Worm (Caenorhabditis elegans) whole organism, L1 larva: ENCODE results near the gene F19C7.4.

ENCODE experiments used
- F16B12.6 ChIP-seq: fragments of 150-350 bp; optimal IDR thresholded peaks from 2 replicates; lab custom pipeline; 2014; ENCODE audit warnings: missing biosample characterization, missing genetic modification characterization
- Y116A8C.19 ChIP-seq: sonication (generic microtip); optimal IDR thresholded peaks from 2 replicates; lab custom pipeline; 2016; ENCODE audit warnings: missing compliant biosample characterization, missing genetic modification characterization, borderline replicate concordance
- aha-1 ChIP-seq: fragments of 150-350 bp; optimal IDR thresholded peaks from 2 replicates; lab custom pipeline; 2014; ENCODE audit warnings: missing biosample characterization, missing genetic modification characterization
- alr-1 ChIP-seq: fragments of 200-800 bp; sonication (Bioruptor generic); optimal IDR thresholded peaks from 2 replicates; lab custom pipeline; 2018; ENCODE audit warnings: borderline replicate concordance, mild to moderate bottlenecking, missing genetic modification characterization, missing compliant biosample characterization
- ama-1 ChIP-seq: fragments of 150-350 bp; optimal IDR thresholded peaks from 2 replicates; lab custom pipeline; 2014
- blmp-1 ChIP-seq: fragments of 150-350 bp; optimal IDR thresholded peaks from 2 replicates; lab custom pipeline; 2014; ENCODE audit warnings: missing biosample characterization, missing genetic modification characterization
- ceh-88 ChIP-seq: fragments of 200-800 bp; sonication (Bioruptor generic); IDR thresholded peaks from 2 replicates; pipeline ENCODE4 v1.3.6; 2022; ENCODE audit warnings: missing genetic modification characterization, missing compliant biosample characterization
- efl-1 ChIP-seq, 4 experiments: fragments of 150-350 bp; optimal IDR thresholded peaks in 3 of 4; peaks in 1 of 4; 1 replicate in 1 of 4; 2 replicates in 3 of 4; lab custom pipeline; 2014; ENCODE audit warnings: missing biosample characterization in 2 of 4, missing genetic modification characterization in 2 of 4, missing genetic modification reagents in 2 of 4
- elt-2 ChIP-seq: sonication (generic microtip); optimal IDR thresholded peaks from 2 replicates; lab custom pipeline; 2016; ENCODE audit warnings: missing genetic modification characterization, mild to moderate bottlenecking, inconsistent platforms, missing compliant biosample characterization, missing genetic modification reagents
- elt-3 ChIP-seq, 6 experiments: fragments of 150-350 bp in 1 of 6; sonication (generic microtip); optimal IDR thresholded peaks; 2 replicates each; lab custom pipeline; 2017 to 2018; ENCODE audit warnings: missing biosample characterization in 6 of 6, missing genetic modification characterization in 6 of 6, inconsistent platforms in 1 of 6
- ets-5 ChIP-seq: fragments of 200-800 bp; sonication (Bioruptor generic); IDR thresholded peaks from 2 replicates; pipeline ENCODE4 v1.3.6; 2022; ENCODE audit warnings: missing genetic modification characterization, missing compliant biosample characterization
- fkh-4 ChIP-seq: sonication (generic microtip); optimal IDR thresholded peaks from 2 replicates; lab custom pipeline; 2016; ENCODE audit warnings: missing compliant biosample characterization, missing genetic modification characterization, borderline replicate concordance
- hlh-17 ChIP-seq: fragments of 200-800 bp; sonication (Bioruptor generic); optimal IDR thresholded peaks from 2 replicates; lab custom pipeline; 2018; ENCODE audit warnings: missing genetic modification characterization, mild to moderate bottlenecking, missing compliant biosample characterization, moderate library complexity, borderline replicate concordance
- irx-1 ChIP-seq: sonication (generic microtip); optimal IDR thresholded peaks from 2 replicates; lab custom pipeline; 2016; ENCODE audit warnings: missing genetic modification characterization, missing compliant biosample characterization
- isw-1 ChIP-seq: fragments of 200-800 bp; sonication (Bioruptor generic); IDR thresholded peaks from 2 replicates; pipeline ENCODE4 v1.3.6; 2022; ENCODE audit warnings: missing genetic modification characterization, missing compliant biosample characterization
- jun-1 ChIP-seq: fragments of 150-350 bp; optimal IDR thresholded peaks from 2 replicates; lab custom pipeline; 2014; ENCODE audit warnings: missing biosample characterization, missing genetic modification reagents, missing genetic modification characterization
- lin-14 ChIP-seq: fragments of 200-800 bp; sonication (Bioruptor generic); optimal IDR thresholded peaks from 2 replicates; lab custom pipeline; 2018; ENCODE audit warnings: mild to moderate bottlenecking, missing genetic modification characterization, moderate library complexity, missing compliant biosample characterization
- lin-35 ChIP-seq, 2 experiments: fragments of 150-350 bp; optimal IDR thresholded peaks; 2 replicates each; lab custom pipeline; 2014; ENCODE audit warnings: missing biosample characterization in 2 of 2, missing genetic modification characterization in 2 of 2, missing genetic modification reagents in 2 of 2
- lir-3 ChIP-seq: sonication (generic microtip); optimal IDR thresholded peaks from 2 replicates; lab custom pipeline; 2016; ENCODE audit warnings: mild to moderate bottlenecking, missing genetic modification characterization, moderate library complexity, missing compliant biosample characterization; ENCODE audit not compliant: poor library complexity
- mef-2 ChIP-seq: fragments of 150-350 bp; optimal IDR thresholded peaks from 2 replicates; lab custom pipeline; 2014; ENCODE audit warnings: missing biosample characterization, missing genetic modification characterization
- mep-1 ChIP-seq: fragments of 150-350 bp; optimal IDR thresholded peaks from 2 replicates; lab custom pipeline; 2014; ENCODE audit warnings: missing biosample characterization, missing genetic modification characterization
- nhr-11 ChIP-seq: fragments of 150-350 bp; optimal IDR thresholded peaks from 2 replicates; lab custom pipeline; 2014; ENCODE audit warnings: missing biosample characterization, missing genetic modification characterization
- nhr-12 ChIP-seq: sonication (generic microtip); optimal IDR thresholded peaks from 2 replicates; lab custom pipeline; 2017; ENCODE audit warnings: missing biosample characterization, missing genetic modification characterization
- nhr-19 ChIP-seq: fragments of 200-800 bp; sonication (Bioruptor generic); conservative IDR thresholded peaks from 2 replicates; pipeline ENCODE4 v1.3.6; 2022; ENCODE audit warnings: missing genetic modification characterization, missing compliant biosample characterization
- nhr-20 ChIP-seq: sonication (generic microtip); optimal IDR thresholded peaks from 2 replicates; lab custom pipeline; 2016; ENCODE audit warnings: mild to moderate bottlenecking, missing genetic modification characterization, missing compliant biosample characterization
- nhr-47 ChIP-seq: sonication (generic microtip); optimal IDR thresholded peaks from 2 replicates; lab custom pipeline; 2016; ENCODE audit warnings: mild to moderate bottlenecking, missing genetic modification characterization, moderate library complexity, missing compliant biosample characterization
- nhr-71 ChIP-seq: sonication (generic microtip); optimal IDR thresholded peaks from 2 replicates; lab custom pipeline; 2016; ENCODE audit warnings: mild to moderate bottlenecking, missing genetic modification characterization, moderate library complexity, missing compliant biosample characterization
- nhr-77 ChIP-seq: fragments of 150-350 bp; optimal IDR thresholded peaks from 2 replicates; lab custom pipeline; 2014; ENCODE audit warnings: missing biosample characterization, missing genetic modification characterization
- nhr-85 ChIP-seq: sonication (generic microtip); peaks from one replicate; lab custom pipeline; 2016; ENCODE audit warnings: missing genetic modification characterization, inconsistent platforms, missing compliant biosample characterization
- rnt-1 ChIP-seq: sonication (generic microtip); optimal IDR thresholded peaks from 2 replicates; lab custom pipeline; 2016; ENCODE audit warnings: mild to moderate bottlenecking, missing genetic modification characterization, moderate library complexity, missing compliant biosample characterization
- tbx-2 ChIP-seq: sonication (generic microtip); optimal IDR thresholded peaks from 2 replicates; lab custom pipeline; 2016; ENCODE audit warnings: missing genetic modification characterization, missing compliant biosample characterization
- unc-130 ChIP-seq: fragments of 150-350 bp; optimal IDR thresholded peaks from 2 replicates; lab custom pipeline; 2017; ENCODE audit warnings: missing biosample characterization, missing genetic modification characterization, inconsistent platforms
- unc-30 ChIP-seq: sonication (generic microtip); optimal IDR thresholded peaks from 2 replicates; lab custom pipeline; 2017; ENCODE audit warnings: missing biosample characterization, missing genetic modification characterization
- unc-86 ChIP-seq: sonication (generic microtip); optimal IDR thresholded peaks from 2 replicates; lab custom pipeline; 2016; ENCODE audit warnings: missing genetic modification characterization, missing compliant biosample characterization
- unc-98 ChIP-seq: fragments of 200-800 bp; sonication (Bioruptor generic); IDR thresholded peaks from 2 replicates; pipeline ENCODE4 v1.3.6; 2022; ENCODE audit warnings: missing genetic modification characterization, missing compliant biosample characterization
- zag-1 ChIP-seq: fragments of 150-350 bp; optimal IDR thresholded peaks from 2 replicates; lab custom pipeline; 2014; ENCODE audit warnings: missing biosample characterization, missing genetic modification characterization
- ztf-11 ChIP-seq, 2 experiments: sonication (generic microtip); optimal IDR thresholded peaks; 2 replicates each; lab custom pipeline; 2016 to 2017; ENCODE audit warnings: missing genetic modification characterization in 2 of 2, missing biosample characterization in 1 of 2, missing compliant biosample characterization in 1 of 2

F19C7.4 gene

DNA sequence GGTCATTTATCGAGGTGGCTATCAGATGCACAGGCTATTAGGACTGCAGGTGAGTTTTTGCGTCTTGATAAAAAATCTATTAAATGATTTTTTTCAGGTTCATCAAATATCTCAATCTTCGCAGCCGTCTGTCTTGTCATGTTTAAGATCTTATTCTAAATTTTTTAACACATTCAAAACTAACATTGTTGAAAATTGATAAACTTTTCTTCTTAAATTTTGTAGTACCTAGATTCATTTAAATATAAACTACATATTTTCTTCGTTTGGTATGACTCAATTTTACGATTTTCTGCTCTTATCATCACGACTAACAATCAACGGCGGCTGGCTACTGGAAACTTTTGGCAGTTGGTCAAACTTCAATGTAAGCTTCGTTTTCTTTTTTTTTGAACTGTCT is at the start of gene F19C7.4:
F19C7.4 (plus strand) TSS at position 301 of the 400 bp plus-strand sequence.
- TF ChIP-seq unc-130 (no peak), efl-1 (optimal IDR thresholded peaks at IDR 0.05; lab: Kevin White, UChicago) (no peak), efl-1 (GFP tag; optimal IDR thresholded peaks at IDR 0.05 in 1 of 2; lab: Kevin White, UChicago) (peak in 1 of 2 experiments; percentile 67)

- TF ChIP-seq lin-35 (GFP tag; optimal IDR thresholded peaks at IDR 0.05; lab: Kevin White, UChicago) (peak in 1 of 2 experiments; percentile 58), blmp-1 (no peak), nhr-85 (peak; percentile 51), unc-130 (peak; percentile 9), fkh-4 (tag; lab: Kevin White, UChicago) (no peak), Y116A8C.19 (tag; lab: Kevin White, UChicago) (no peak), efl-1 (optimal IDR thresholded peaks at IDR 0.05; lab: Kevin White, UChicago) (no peak), efl-1 (GFP tag; optimal IDR thresholded peaks at IDR 0.05 in 1 of 2; lab: Kevin White, UChicago) (peak in 1 of 2 experiments; percentile 40), elt-2 (tag; lab: Kevin White, UChicago) (peak; percentile 1), nhr-71 (tag; lab: Kevin White, UChicago) (no peak), ama-1 (lab: Kevin White, UChicago) (no peak)
Measured at ce11 chrIV:4557130-4557529, 45.5 kb upstream of the F19C7.4 start.

ce11 chrIV:4557731-4558130 is 44.9 kb upstream of the F19C7.4 start:
- TF ChIP-seq efl-1 (optimal IDR thresholded peaks at IDR 0.05; lab: Kevin White, UChicago) (no peak), efl-1 (GFP tag; optimal IDR thresholded peaks at IDR 0.05 in 1 of 2; lab: Kevin White, UChicago) (peak in 1 of 2 experiments; percentile 90), mep-1 (no peak), lin-14 (GFP tag; lab: Kevin White, UChicago) (peak; percentile 27), nhr-20 (tag; lab: Kevin White, UChicago) (no peak), nhr-12 (no peak), aha-1 (no peak), rnt-1 (no peak), elt-3 (tag; optimal IDR thresholded peaks at IDR 0.05; lab: Kevin White, UChicago) (no peak), lin-35 (GFP tag; optimal IDR thresholded peaks at IDR 0.05; lab: Kevin White, UChicago) (peak in 1 of 2 experiments; percentile 12), elt-2 (tag; lab: Kevin White, UChicago) (no peak), nhr-77 (tag; lab: Kevin White, UChicago) (peak; percentile 9), jun-1 (no peak), nhr-85 (peak; percentile 58), blmp-1 (peak; percentile 51)

DNA sequence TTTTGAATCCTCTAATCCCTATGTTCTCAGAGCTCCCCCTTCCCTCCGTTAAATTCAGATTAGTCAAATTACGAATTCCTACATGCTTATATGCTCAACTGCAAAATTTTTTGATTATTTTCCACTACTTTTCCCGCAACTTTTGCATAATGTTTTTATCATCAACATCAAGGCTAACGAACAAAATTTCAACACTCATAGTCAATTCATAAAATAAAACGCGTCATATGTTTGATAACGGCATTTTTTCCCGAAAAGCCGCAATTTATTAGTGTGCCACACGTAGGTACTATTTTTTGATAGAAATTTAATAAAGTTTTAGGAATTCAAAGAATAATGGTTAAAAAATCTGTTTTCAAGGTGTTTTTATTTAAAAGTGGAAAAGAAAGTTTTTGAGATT is 43.5 kb upstream of the F19C7.4 start:
- TF ChIP-seq ets-5 (GFP tag; lab: Robert Waterston, UW) (no peak), ztf-11 (tag; optimal IDR thresholded peaks at IDR 0.05; lab: Kevin White, UChicago) (no peak), efl-1 (optimal IDR thresholded peaks at IDR 0.05; lab: Kevin White, UChicago) (no peak), efl-1 (GFP tag; optimal IDR thresholded peaks at IDR 0.05 in 1 of 2; lab: Kevin White, UChicago) (no peak)
- TF ChIP-seq, all 84 proteins: peak for 0

DNA sequence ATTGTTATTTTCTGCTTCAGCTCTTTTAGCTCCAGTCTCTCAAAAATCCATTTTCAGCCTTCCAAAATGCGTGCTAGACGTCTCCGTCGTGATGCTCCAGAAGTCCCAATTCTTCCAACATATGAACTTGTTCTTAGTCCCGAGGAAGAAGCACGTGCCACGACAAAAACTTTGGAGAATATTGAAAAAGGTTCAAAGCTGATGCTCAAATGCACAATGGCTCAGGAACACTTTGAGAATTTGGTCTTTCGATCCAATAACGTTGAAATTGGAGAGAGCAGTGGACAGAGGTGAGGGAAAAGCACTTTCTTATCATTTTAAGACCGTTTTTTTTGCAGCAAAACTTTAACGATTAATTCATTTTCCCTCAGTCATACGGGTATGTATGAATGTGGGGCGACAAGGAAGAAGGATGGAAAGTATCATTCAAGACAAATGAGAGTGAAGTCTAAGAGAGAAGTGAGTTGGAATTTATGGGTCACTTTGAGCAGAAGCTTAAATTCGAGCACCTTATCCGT is 40.0 kb upstream of the F19C7.4 start, which contains the start of gene igeg-1:
igeg-1 (plus strand) TSS at position 51 of the 518 bp plus-strand sequence.
- TF ChIP-seq mef-2 (no peak), nhr-77 (tag; lab: Kevin White, UChicago) (no peak), aha-1 (no peak), efl-1 (optimal IDR thresholded peaks at IDR 0.05; lab: Kevin White, UChicago) (no peak), efl-1 (GFP tag; optimal IDR thresholded peaks at IDR 0.05 in 1 of 2; lab: Kevin White, UChicago) (peak in 1 of 2 experiments; percentile 28), unc-30 (no peak), unc-86 (tag; lab: Kevin White, UChicago) (no peak), nhr-47 (tag; lab: Kevin White, UChicago) (no peak)

DNA sequence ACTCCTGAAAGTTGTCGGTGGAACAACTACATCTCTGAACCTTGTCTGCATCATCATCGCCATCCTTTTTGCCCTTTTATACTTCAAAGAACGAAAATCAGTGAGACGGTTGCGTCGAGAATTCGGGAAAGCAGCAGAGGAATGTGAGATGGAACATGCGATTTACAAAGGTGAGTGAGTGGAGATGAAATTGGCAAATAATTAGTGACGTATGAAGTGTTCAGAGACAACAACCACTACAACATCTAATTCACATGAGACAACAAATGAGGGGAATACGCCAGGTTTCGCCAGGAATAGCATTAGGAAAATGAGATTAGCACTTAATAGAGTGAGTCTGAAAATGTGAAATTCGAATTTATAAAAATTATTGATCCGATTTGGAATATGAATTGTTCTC is 38.1 kb upstream of the F19C7.4 start:
- no peak for TF ChIP-seq alr-1 (tag; lab: Kevin White, UChicago)
- peak; percentile 44 for TF ChIP-seq nhr-85

ce11 chrIV:4565882-4566281 is 36.8 kb upstream of the F19C7.4 start:
- TF ChIP-seq ceh-88 (GFP tag; lab: Robert Waterston, UW) = no peak
- no peak for TF ChIP-seq blmp-1
- no peak for TF ChIP-seq isw-1
- TF ChIP-seq tbx-2 (tag; lab: Kevin White, UChicago) = no peak
- no peak for TF ChIP-seq aha-1
- TF ChIP-seq ztf-11 (tag; optimal IDR thresholded peaks at IDR 0.05; lab: Kevin White, UChicago) = no peak
- no peak for TF ChIP-seq unc-98 (GFP tag; lab: Robert Waterston, UW)
- no peak for TF ChIP-seq nhr-47 (tag; lab: Kevin White, UChicago)
- no peak for TF ChIP-seq lir-3 (tag; lab: Kevin White, UChicago)
- no peak for TF ChIP-seq mef-2
- TF ChIP-seq hlh-17 (GFP tag; lab: Kevin White, UChicago) = no peak
- TF ChIP-seq lin-35 (GFP tag; optimal IDR thresholded peaks at IDR 0.05; lab: Kevin White, UChicago) = no peak
- TF ChIP-seq F16B12.6 (tag; lab: Kevin White, UChicago) = no peak
- no peak for TF ChIP-seq nhr-19
- no peak for TF ChIP-seq irx-1 (tag; lab: Kevin White, UChicago)
- TF ChIP-seq lin-14 (GFP tag; lab: Kevin White, UChicago) = no peak
- TF ChIP-seq zag-1 (tag; lab: Kevin White, UChicago) = no peak
- TF ChIP-seq nhr-11 (tag; lab: Kevin White, UChicago) = no peak
- no peak for TF ChIP-seq mep-1
- no peak for TF ChIP-seq nhr-85
